Fruit fly (Drosophila melanogaster) whole organism, adult: ENCODE data around the gene CG6847.
"Not testable (repeated sequence)": the region's sequence is repeated elsewhere in the genome, so short reads cannot be mapped to it uniquely, and the experiment has no call there.

Experiments
- CG11617 ChIP-seq: fragments of 200-800 bp; sonication (Bioruptor generic); optimal IDR thresholded peaks from 2 replicates; lab custom pipeline; 2017; ENCODE audit warnings: mild to moderate bottlenecking, missing biosample characterization, missing genetic modification reagents, missing genetic modification characterization
- CG12768 ChIP-seq: fragments of 200-800 bp; sonication (Bioruptor generic); optimal IDR thresholded peaks from 2 replicates; lab custom pipeline; 2017; ENCODE audit warnings: missing biosample characterization, missing genetic modification characterization, mild to moderate bottlenecking, moderate library complexity, missing genetic modification reagents
- CG14711 ChIP-seq: fragments of 200-800 bp; sonication (Bioruptor generic); optimal IDR thresholded peaks from 2 replicates; lab custom pipeline; 2018; ENCODE audit warnings: missing biosample characterization, mild to moderate bottlenecking, missing genetic modification characterization, moderate library complexity
- CG1620 ChIP-seq: fragments of 200-800 bp; sonication (Bioruptor generic); optimal IDR thresholded peaks from 2 replicates; lab custom pipeline; 2016; ENCODE audit warnings: missing biosample characterization, missing genetic modification characterization
- CG33017 ChIP-seq: fragments of 200-800 bp; sonication (Bioruptor generic); optimal IDR thresholded peaks from 2 replicates; lab custom pipeline; 2018; ENCODE audit warnings: missing biosample characterization, mild to moderate bottlenecking, missing genetic modification characterization, moderate library complexity
- CG5204 ChIP-seq: fragments of 200-800 bp; sonication (Bioruptor generic); optimal IDR thresholded peaks from 2 replicates; lab custom pipeline; 2016; ENCODE audit warnings: missing biosample characterization, missing genetic modification characterization
- CG7045 ChIP-seq: fragments of 200-800 bp; sonication (Bioruptor generic); optimal IDR thresholded peaks from 2 replicates; lab custom pipeline; 2017; ENCODE audit warnings: missing biosample characterization, mild to moderate bottlenecking, missing genetic modification characterization
- CG7101 ChIP-seq: fragments of 200-800 bp; sonication (Bioruptor generic); optimal IDR thresholded peaks from 2 replicates; lab custom pipeline; 2018; ENCODE audit warnings: missing biosample characterization, mild to moderate bottlenecking, missing genetic modification characterization, moderate library complexity
- Clk ChIP-seq: fragments of 200-800 bp; sonication (Bioruptor generic); optimal IDR thresholded peaks from 2 replicates; lab custom pipeline; 2017; ENCODE audit warnings: missing biosample characterization, missing genetic modification characterization
- Crg-1 ChIP-seq: fragments of 200-800 bp; sonication (Bioruptor generic); optimal IDR thresholded peaks from 2 replicates; lab custom pipeline; 2016; ENCODE audit warnings: missing biosample characterization, missing genetic modification characterization
- Hr96 ChIP-seq: fragments of 200-800 bp; sonication (Bioruptor generic); optimal IDR thresholded peaks from 2 replicates; lab custom pipeline; 2016; ENCODE audit warnings: missing biosample characterization, missing genetic modification characterization
- Mnt ChIP-seq: fragments of 200-800 bp; sonication (Bioruptor generic); optimal IDR thresholded peaks from 2 replicates; lab custom pipeline; 2016; ENCODE audit warnings: missing biosample characterization, mild to moderate bottlenecking, missing genetic modification characterization
- bab1 ChIP-seq: fragments of 200-800 bp; sonication (Bioruptor generic); optimal IDR thresholded peaks from 3 replicates; lab custom pipeline; 2019; ENCODE audit warnings: missing biosample characterization, mild to moderate bottlenecking, missing genetic modification characterization, moderate library complexity
- cic ChIP-seq: fragments of 200-800 bp; sonication (Bioruptor generic); optimal IDR thresholded peaks from 2 replicates; lab custom pipeline; 2017; ENCODE audit warnings: missing biosample characterization, mild to moderate bottlenecking, missing genetic modification characterization, moderate library complexity
- cnc ChIP-seq, 2 experiments: fragments of >200 bp; optimal IDR thresholded peaks; 2 replicates each; lab custom pipeline; 2017
- kay ChIP-seq: fragments of 200-800 bp; sonication (Bioruptor generic); peaks from one replicate; lab custom pipeline; 2016; ENCODE audit warnings: missing biosample characterization, missing genetic modification characterization, borderline replicate concordance
- ovo ChIP-seq: fragments of 200-800 bp; sonication (Bioruptor generic); optimal IDR thresholded peaks from 2 replicates; lab custom pipeline; 2016; ENCODE audit warnings: missing biosample characterization, missing genetic modification characterization
- pad ChIP-seq: fragments of 200-800 bp; sonication (Bioruptor generic); optimal IDR thresholded peaks from 3 replicates; lab custom pipeline; 2017; ENCODE audit warnings: missing biosample characterization, missing genetic modification characterization, mild to moderate bottlenecking, moderate library complexity, missing genetic modification reagents
- tj ChIP-seq: fragments of 200-800 bp; sonication (Bioruptor generic); optimal IDR thresholded peaks from 3 replicates; lab custom pipeline; 2017; ENCODE audit warnings: missing biosample characterization, mild to moderate bottlenecking, missing genetic modification characterization, moderate library complexity
- toe ChIP-seq: fragments of 200-800 bp; sonication (Bioruptor generic); optimal IDR thresholded peaks from 2 replicates; lab custom pipeline; 2016; ENCODE audit warnings: missing biosample characterization, missing genetic modification characterization

The CG6847 gene

DNA sequence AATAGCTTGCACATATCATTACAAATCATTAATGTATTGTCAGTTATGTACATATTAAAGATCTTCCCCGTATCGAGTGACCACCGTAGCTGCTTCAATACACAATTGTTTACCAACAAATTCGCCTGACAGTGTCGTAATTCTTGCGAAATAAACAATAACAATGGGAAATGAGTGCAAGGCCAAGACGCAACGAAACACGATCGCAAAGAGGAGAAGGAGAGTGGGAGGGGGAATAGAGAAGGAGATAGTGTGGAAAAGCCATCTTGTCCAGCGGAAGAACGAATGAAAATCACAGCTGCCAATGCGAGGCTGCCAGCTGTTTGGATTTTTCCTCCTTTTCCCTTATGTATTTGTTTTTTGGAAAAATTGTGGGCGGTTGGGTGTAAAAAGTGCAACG, 26.0 kb upstream of the CG6847 start:
- no peak for TF ChIP-seq CG7045 (GFP tag; lab: Kevin White, UChicago)
- peak; percentile 58 for TF ChIP-seq tj (GFP tag; lab: Kevin White, UChicago)
- peak; percentile 75 for TF ChIP-seq CG14711 (tag; lab: Kevin White, UChicago)

DNA sequence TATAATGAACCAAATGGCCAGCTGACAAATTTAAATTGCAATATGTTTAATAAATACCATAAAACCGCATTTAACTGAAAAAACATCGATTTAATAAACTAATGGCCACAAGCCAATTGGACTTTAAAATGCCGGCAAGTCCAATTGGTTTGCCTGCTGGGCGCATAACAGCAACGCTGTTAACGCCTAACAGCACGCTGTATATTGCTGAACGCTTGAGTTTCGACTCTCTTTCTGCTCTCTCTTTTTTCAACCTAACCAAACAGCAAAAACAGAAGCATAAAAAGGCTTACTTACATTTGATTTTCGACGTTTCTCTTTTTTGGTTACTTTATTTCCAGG, 25.2 kb upstream of the CG6847 start:
- TF ChIP-seq tj (GFP tag; lab: Kevin White, UChicago), result no peak
- TF ChIP-seq Mnt (GFP tag; lab: Kevin White, UChicago), result no peak
- TF ChIP-seq CG1620 (GFP tag; lab: Kevin White, UChicago), result no peak
- TF ChIP-seq Crg-1 (GFP tag; lab: Kevin White, UChicago), result no peak
- TF ChIP-seq CG5204, result no peak
- no peak for TF ChIP-seq toe (GFP tag; lab: Kevin White, UChicago)
- no peak for TF ChIP-seq CG14711 (tag; lab: Kevin White, UChicago)
- TF ChIP-seq Clk, result no peak
- no peak for TF ChIP-seq CG7101
- TF ChIP-seq kay (GFP tag; lab: Kevin White, UChicago), result no peak
- no peak for TF ChIP-seq CG12768 (GFP tag; lab: Kevin White, UChicago)

DNA sequence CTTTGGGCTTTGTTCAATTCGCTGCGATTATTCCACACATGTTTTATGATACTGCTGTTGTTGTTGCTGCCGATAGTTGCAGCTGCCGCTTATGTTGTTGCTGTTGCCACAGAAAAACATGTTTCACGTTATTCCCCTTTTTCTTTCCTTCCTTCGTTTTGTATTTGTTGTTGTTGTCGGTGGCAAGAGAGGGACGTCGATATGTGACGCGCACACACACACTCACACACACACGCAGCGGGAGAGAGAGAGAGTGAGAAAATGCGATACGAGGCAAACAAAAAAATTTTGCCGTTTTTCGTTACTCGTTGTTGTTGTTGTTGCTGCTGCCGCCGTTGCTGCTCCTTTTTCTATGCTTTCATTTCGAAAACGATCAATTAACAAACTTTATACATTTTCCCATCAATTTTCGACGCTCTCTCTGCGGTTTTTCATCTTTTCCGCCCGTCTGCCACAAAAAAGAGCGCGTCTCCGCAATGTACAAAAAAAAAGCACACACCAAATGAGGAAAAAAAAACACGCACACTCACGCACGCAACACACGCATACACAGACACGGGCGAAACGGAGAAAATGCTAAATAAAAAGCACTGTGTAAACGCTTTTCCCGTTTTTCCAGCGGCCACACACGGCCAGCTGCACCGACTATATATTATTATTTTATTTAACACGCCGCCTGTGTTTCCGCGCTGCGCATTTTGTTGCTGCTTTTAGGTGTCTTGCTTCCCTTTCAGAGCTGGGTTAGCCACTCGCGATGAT, 24.6 kb upstream of the CG6847 start:
- peak; percentile 38 for TF ChIP-seq CG11617
- no peak for TF ChIP-seq kay (GFP tag; lab: Kevin White, UChicago)
- no peak for TF ChIP-seq Crg-1 (GFP tag; lab: Kevin White, UChicago)
- no peak for TF ChIP-seq cnc (optimal IDR thresholded peaks at IDR 0.05; lab: Kevin White, UChicago)
- no peak for TF ChIP-seq CG7045 (GFP tag; lab: Kevin White, UChicago)
- no peak for TF ChIP-seq Hr96 (GFP tag; lab: Kevin White, UChicago)
- TF ChIP-seq CG12768 (GFP tag; lab: Kevin White, UChicago), result no peak
- peak; percentile 75 for TF ChIP-seq Mnt (GFP tag; lab: Kevin White, UChicago)
- no peak for TF ChIP-seq CG14711 (tag; lab: Kevin White, UChicago)
- TF ChIP-seq CG33017, result no peak
- TF ChIP-seq tj (GFP tag; lab: Kevin White, UChicago), result peak; percentile 37
- TF ChIP-seq pad (GFP tag; lab: Kevin White, UChicago), result peak; percentile 38

DNA sequence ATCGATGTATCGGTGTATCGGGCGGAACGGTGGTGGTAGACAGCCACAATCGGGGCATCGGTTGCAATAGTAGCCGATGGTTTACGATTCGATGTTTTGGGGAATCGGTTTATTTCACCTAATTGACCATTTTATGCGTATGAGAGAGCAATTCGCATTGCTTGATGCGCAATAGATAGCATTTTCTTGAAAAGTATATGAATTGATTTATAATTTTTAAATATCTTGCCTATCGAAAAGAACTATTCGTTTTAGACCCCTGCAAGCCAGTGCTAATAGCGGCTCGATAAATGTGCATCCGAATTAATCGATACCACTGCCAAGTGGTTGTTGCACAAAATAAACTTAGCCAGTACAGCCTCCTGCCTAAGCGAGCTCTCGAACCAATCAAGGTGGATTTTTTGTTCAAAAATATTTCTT, 24.0 kb upstream of the CG6847 start, which contains the start of gene mnb:
Gene mnb, minus strand, starts transcription at position 15 of the 420 bp plus-strand sequence.
- TF ChIP-seq CG33017 (no peak), pad (GFP tag; lab: Kevin White, UChicago) (no peak), Hr96 (GFP tag; lab: Kevin White, UChicago) (peak; percentile 60), cnc (optimal IDR thresholded peaks at IDR 0.05; lab: Kevin White, UChicago) (no peak), CG5204 (peak; percentile 58), CG7101 (no peak), CG14711 (tag; lab: Kevin White, UChicago) (no peak), bab1 (GFP tag; lab: Kevin White, UChicago) (peak; percentile 25), CG1620 (GFP tag; lab: Kevin White, UChicago) (peak; percentile 78), ovo (GFP tag; lab: Kevin White, UChicago) (no peak), tj (GFP tag; lab: Kevin White, UChicago) (no peak), cic (GFP tag; lab: Kevin White, UChicago) (no peak), CG7045 (GFP tag; lab: Kevin White, UChicago) (no peak), toe (GFP tag; lab: Kevin White, UChicago) (peak; percentile 42), Mnt (GFP tag; lab: Kevin White, UChicago) (peak; percentile 8), CG11617 (peak; percentile 17), CG12768 (GFP tag; lab: Kevin White, UChicago) (no peak), kay (GFP tag; lab: Kevin White, UChicago) (no peak)

DNA sequence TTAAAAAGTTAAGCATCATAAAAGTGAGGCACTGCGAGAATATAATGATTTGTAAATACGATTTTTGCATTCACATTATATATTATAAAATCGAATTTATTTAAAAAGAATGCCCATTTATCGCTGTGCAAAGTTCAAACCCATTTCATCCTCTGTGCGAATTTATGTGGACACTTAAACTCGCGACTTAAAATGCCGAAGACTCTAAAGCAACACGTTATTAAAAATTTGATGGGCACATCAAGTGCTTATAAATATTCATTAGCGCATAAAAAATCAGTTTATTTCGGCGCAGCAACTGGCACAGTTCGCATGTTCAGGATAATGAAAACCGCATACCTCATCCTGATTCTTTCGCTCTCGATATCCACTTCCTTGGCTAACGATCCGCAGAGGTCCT, 23.4 kb upstream of the CG6847 start, which contains the start of gene CG6788:
Gene CG6788, plus strand, starts transcription at position 301 of the 400 bp plus-strand sequence.
- TF ChIP-seq toe (GFP tag; lab: Kevin White, UChicago) (no peak), cic (GFP tag; lab: Kevin White, UChicago) (no peak), CG7045 (GFP tag; lab: Kevin White, UChicago) (no peak), ovo (GFP tag; lab: Kevin White, UChicago) (no peak), CG7101 (no peak), Mnt (GFP tag; lab: Kevin White, UChicago) (no peak), CG11617 (no peak), CG12768 (GFP tag; lab: Kevin White, UChicago) (no peak), bab1 (GFP tag; lab: Kevin White, UChicago) (no peak), Crg-1 (GFP tag; lab: Kevin White, UChicago) (no peak)

DNA sequence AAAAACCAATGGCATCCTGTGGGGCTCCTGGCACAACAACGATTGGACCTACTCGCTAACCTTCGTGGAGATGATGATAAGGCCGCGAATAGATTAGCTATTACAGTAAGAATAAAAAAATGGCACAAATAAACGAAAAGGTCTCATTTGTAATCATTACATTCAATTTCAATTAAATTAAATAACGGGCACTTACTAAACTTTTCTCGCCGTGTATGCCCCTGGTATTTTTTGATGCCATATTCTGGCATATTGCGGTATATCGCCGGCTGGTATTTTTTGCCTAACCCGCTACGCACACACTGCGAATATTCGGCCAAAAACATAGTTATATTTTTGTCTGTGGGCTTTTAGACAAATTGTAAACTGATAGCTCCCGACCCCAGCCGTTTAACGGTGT, 22.0 kb upstream of the CG6847 start, which contains the start of gene Gss1:
Gene Gss1, plus strand, starts transcription at position 301 of the 400 bp plus-strand sequence.
- not testable (repeated sequence) for TF ChIP-seq CG11617, CG7101, CG33017

DNA sequence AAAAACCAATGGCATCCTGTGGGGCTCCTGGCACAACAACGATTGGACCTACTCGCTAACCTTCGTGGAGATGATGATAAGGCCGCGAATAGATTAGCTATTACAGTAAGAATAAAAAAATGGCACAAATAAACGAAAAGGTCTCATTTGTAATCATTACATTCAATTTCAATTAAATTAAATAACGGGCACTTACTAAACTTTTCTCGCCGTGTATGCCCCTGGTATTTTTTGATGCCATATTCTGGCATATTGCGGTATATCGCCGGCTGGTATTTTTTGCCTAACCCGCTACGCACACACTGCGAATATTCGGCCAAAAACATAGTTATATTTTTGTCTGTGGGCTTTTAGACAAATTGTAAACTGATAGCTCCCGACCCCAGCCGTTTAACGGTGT, 11.9 kb upstream of the CG6847 start, which contains the start of gene Gss2:
Gene Gss2, plus strand, starts transcription at position 301 of the 400 bp plus-strand sequence.
- TF ChIP-seq ovo (GFP tag; lab: Kevin White, UChicago); CG14711 (tag; lab: Kevin White, UChicago); toe (GFP tag; lab: Kevin White, UChicago): not testable (repeated sequence)
